Fruit fly (Drosophila melanogaster): ENCODE measurements around the gene inaF-A.

The inaF-A gene

dm6 chrX:11775987-11776587 is 42.4 kb upstream of the inaF-A start (continued):
- TF ChIP-seq CG9727 (GFP tag; optimal IDR thresholded peaks at IDR 0.05) (peak; percentile 75), slp2 (GFP tag; optimal IDR thresholded peaks at IDR 0.05) (peak; percentile 39), ind (GFP tag; optimal IDR thresholded peaks at IDR 0.05) (peak; percentile 36), CG2120 (GFP tag; optimal IDR thresholded peaks at IDR 0.05) (no peak), CG6272 (GFP tag; IDR thresholded peaks at IDR 0.05) (0 out of 2 replicates have a peak, but pooled peaks have one; percentile 26), Nf-YA (GFP tag; IDR thresholded peaks at IDR 0.05) (0 out of 2 replicates have a peak, but pooled peaks have one; percentile 11), CG17829 (tag; optimal IDR thresholded peaks at IDR 0.05) (peak; percentile 80), CG10267 (tag; optimal IDR thresholded peaks at IDR 0.05) (peak; percentile 68), fu2 (GFP tag; optimal IDR thresholded peaks at IDR 0.05) (no peak), slou (GFP tag; optimal IDR thresholded peaks at IDR 0.05) (no peak), CG18262 (tag; optimal IDR thresholded peaks at IDR 0.05) (peak; percentile 77), Elba2 (GFP tag; optimal IDR thresholded peaks at IDR 0.05) (no peak), CG10366 (GFP tag; IDR thresholded peaks at IDR 0.05) (0 out of 2 replicates have a peak, but pooled peaks have one; percentile 36), sens (GFP tag) (peak; percentile 92), CG33213 (GFP tag; optimal IDR thresholded peaks at IDR 0.05) (no peak), lbe (GFP tag; optimal IDR thresholded peaks at IDR 0.05) (peak; percentile 69), zfh1 (GFP tag; IDR thresholded peaks at IDR 0.05) (peak; percentile 73), CG4282 (GFP tag; optimal IDR thresholded peaks at IDR 0.05) (no peak), bsh (GFP tag; optimal IDR thresholded peaks at IDR 0.05) (peak; percentile 67 to 91), Side (GFP tag; optimal IDR thresholded peaks at IDR 0.05) (peak; percentile 40), jing (GFP tag; optimal IDR thresholded peaks at IDR 0.05) (peak; percentile 32), bcd (GFP tag; optimal IDR thresholded peaks at IDR 0.05) (peak; percentile 55), cg (GFP tag; optimal IDR thresholded peaks at IDR 0.05) (peak; percentile 45), lola (GFP tag; optimal IDR thresholded peaks at IDR 0.05) (peak in 1 of 3 experiments; percentile 76), CoRest (tag; optimal IDR thresholded peaks at IDR 0.05) (peak; percentile 59), crol (GFP tag; IDR thresholded peaks at IDR 0.05) (peak; percentile 65), CG3281 (GFP tag; optimal IDR thresholded peaks at IDR 0.05) (no peak), CG11398 (GFP tag; optimal IDR thresholded peaks at IDR 0.05) (peak; percentile 11), B-H1 (GFP tag; IDR thresholded peaks at IDR 0.05) (no peak), CG15601 (tag; optimal IDR thresholded peaks at IDR 0.05) (peak; percentile 36), Six4 (GFP tag; optimal IDR thresholded peaks at IDR 0.05) (peak; percentile 51), croc (GFP tag; conservative IDR thresholded peaks at IDR 0.05) (peak; percentile 58), Chrac-16 (GFP tag; optimal IDR thresholded peaks at IDR 0.05) (peak; percentile 54), CG7556 (GFP tag; optimal IDR thresholded peaks at IDR 0.05) (peak; percentile 59), Xbp1 (GFP tag; optimal IDR thresholded peaks at IDR 0.05) (peak; percentile 32), lmd (GFP tag; IDR thresholded peaks at IDR 0.05) (peak; percentile 56), Deaf1 (tag; optimal IDR thresholded peaks at IDR 0.05) (peak; percentile 25), Atf3 (GFP tag; optimal IDR thresholded peaks at IDR 0.05) (peak; percentile 14), pnt (GFP tag; optimal IDR thresholded peaks at IDR 0.05) (peak; percentile 57), bab2 (GFP tag; optimal IDR thresholded peaks at IDR 0.05) (peak; percentile 9), Antp (GFP tag; optimal IDR thresholded peaks at IDR 0.05) (peak; percentile 48), CG32772 (GFP tag; IDR thresholded peaks at IDR 0.05) (peak; percentile 36; the same call in 1 of the 2 replicates), org-1 (GFP tag; optimal IDR thresholded peaks at IDR 0.05) (peak; percentile 44), yki (optimal IDR thresholded peaks at IDR 0.05) (no peak), otp (GFP tag; IDR thresholded peaks at IDR 0.05) (0 out of 3 replicates have a peak, but pooled peaks have one; percentile 33), lab (GFP tag; optimal IDR thresholded peaks at IDR 0.05) (peak; percentile 48), sr (GFP tag; IDR thresholded peaks at IDR 0.05) (no peak), CG17385 (GFP tag; optimal IDR thresholded peaks at IDR 0.05) (peak; percentile 36), CG13296 (GFP tag; optimal IDR thresholded peaks at IDR 0.05) (no peak), Pdp1 (GFP tag; optimal IDR thresholded peaks at IDR 0.05) (peak in 1 of 2 experiments; percentile 48), row (GFP tag; IDR thresholded peaks at IDR 0.05) (peak; percentile 74)

Data from whole organism, embryonic.